Fruit fly (Drosophila melanogaster): ENCODE measurements around the gene CCKLR-17D3.

- TF ChIP-seq h (optimal IDR thresholded peaks at IDR 0.05) (no peak), ttk (optimal IDR thresholded peaks at IDR 0.05) (no peak)
These were observed 14.4 kb upstream of the CCKLR-17D3 start, which contains the start of the genes CG6961 and S6KL for dm6 chrX:18788143-18788745.
